Fruit fly (Drosophila melanogaster): ENCODE data around the gene CG32037.
A peak's percentile ranks its signal among the peaks of the same experiment; 100 is the strongest.

CG32037 gene

DNA sequence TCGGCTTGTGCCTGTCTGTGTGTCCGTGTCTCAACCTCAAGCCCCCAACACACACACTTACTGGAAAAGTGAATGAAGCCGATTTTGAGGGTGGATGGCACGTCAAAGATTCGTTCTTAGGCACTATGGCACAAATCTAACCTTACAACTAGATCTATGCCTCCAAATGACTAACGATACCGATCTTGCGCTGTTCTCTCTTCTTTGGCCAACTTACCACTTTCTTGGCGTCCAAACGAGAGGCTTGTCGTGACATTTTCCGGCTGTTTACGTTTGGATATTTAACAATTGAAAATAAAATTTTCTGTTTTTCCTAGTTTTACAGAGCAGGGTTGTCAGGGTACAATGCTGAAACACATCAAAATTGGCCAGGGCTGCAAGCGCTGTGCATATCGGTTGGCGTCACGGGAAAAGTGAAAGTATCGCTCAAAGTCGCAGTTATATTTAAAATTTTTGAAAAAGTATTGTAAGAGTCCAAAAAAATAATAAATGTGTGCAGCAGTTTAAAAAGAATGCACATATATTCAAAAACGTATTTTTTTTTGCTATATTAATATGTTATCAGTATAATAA lies 50.0 kb downstream of the CG32037 start, which contains the start of the genes Bet3 and Nf-YA (continued):
- TF ChIP-seq CG9437 (GFP tag; optimal IDR thresholded peaks at IDR 0.05), result no peak
- peak; percentile 38 for TF ChIP-seq sd (tag; optimal IDR thresholded peaks at IDR 0.05)
- peak; percentile 45 for TF ChIP-seq CG10366 (GFP tag; IDR thresholded peaks at IDR 0.05)
- TF ChIP-seq NFAT (GFP tag; IDR thresholded peaks at IDR 0.05), result peak; percentile 88
- TF ChIP-seq CG17328 (GFP tag; IDR thresholded peaks at IDR 0.05), result peak; percentile 31; the same call in 1 of the 2 replicates
- peak; percentile 82 for TF ChIP-seq CG15514 (GFP tag; optimal IDR thresholded peaks at IDR 0.05)
- peak; percentile 59; the same call in 1 of the 2 replicates for TF ChIP-seq CG6272 (GFP tag; IDR thresholded peaks at IDR 0.05)
- TF ChIP-seq Nf-YB (GFP tag; optimal IDR thresholded peaks at IDR 0.05), result no peak
- TF ChIP-seq otp (GFP tag; IDR thresholded peaks at IDR 0.05), result no peak
- no peak for TF ChIP-seq CG10321 (GFP tag; IDR thresholded peaks at IDR 0.05)
- peak; percentile 89 for TF ChIP-seq CG6791 (GFP tag; IDR thresholded peaks at IDR 0.05; ENCODE audit: partially characterized antibody)
- TF ChIP-seq CG12104 (GFP tag; optimal IDR thresholded peaks at IDR 0.05), result peak; percentile 30
- TF ChIP-seq unc-4 (GFP tag; IDR thresholded peaks at IDR 0.05; ENCODE audit: partially characterized antibody), result peak; percentile 86
- TF ChIP-seq CG7839 (tag; optimal IDR thresholded peaks at IDR 0.05), result peak; percentile 41
- TF ChIP-seq pfk (GFP tag; optimal IDR thresholded peaks at IDR 0.05), result no peak
- TF ChIP-seq Hr3 (GFP tag; optimal IDR thresholded peaks at IDR 0.05), result peak; percentile 50
- peak; percentile 35 for TF ChIP-seq nerfin-1 (tag; optimal IDR thresholded peaks at IDR 0.05)
- no peak; the same call in 1 of the 3 replicates for TF ChIP-seq ci (GFP tag; IDR thresholded peaks at IDR 0.05)
- no peak for TF ChIP-seq CG6854 (GFP tag; optimal IDR thresholded peaks at IDR 0.05)
- TF ChIP-seq nerfin-2 (GFP tag; IDR thresholded peaks at IDR 0.05; ENCODE audit: partially characterized antibody), result peak; percentile 72
- no peak for TF ChIP-seq Gsc (GFP tag; IDR thresholded peaks at IDR 0.05)
- TF ChIP-seq lbe (GFP tag; optimal IDR thresholded peaks at IDR 0.05), result peak; percentile 22
- peak; percentile 39 to 51 for TF ChIP-seq Pdp1 (GFP tag; optimal IDR thresholded peaks at IDR 0.05)
- TF ChIP-seq p53 (GFP tag; optimal IDR thresholded peaks at IDR 0.05), result peak; percentile 21
- TF ChIP-seq amos (GFP tag; IDR thresholded peaks at IDR 0.05; ENCODE audit: partially characterized antibody), result peak; percentile 91
- peak; percentile 89 for TF ChIP-seq bigmax (GFP tag; optimal IDR thresholded peaks at IDR 0.05)
- peak; percentile 74 for TF ChIP-seq ssp (GFP tag; IDR thresholded peaks at IDR 0.05)
- TF ChIP-seq CG18764 (GFP tag; optimal IDR thresholded peaks at IDR 0.05), result peak; percentile 6
- peak; percentile 8 for TF ChIP-seq CG10431 (GFP tag; optimal IDR thresholded peaks at IDR 0.05)
- TF ChIP-seq Rfx (GFP tag; IDR thresholded peaks at IDR 0.05), result peak; percentile 76
- peak; percentile 65 for TF ChIP-seq CG2712 (tag; optimal IDR thresholded peaks at IDR 0.05)
- TF ChIP-seq CG2202 (tag; optimal IDR thresholded peaks at IDR 0.05), result no peak
- no peak for TF ChIP-seq CG4328 (GFP tag; optimal IDR thresholded peaks at IDR 0.05)
- TF ChIP-seq CG15269 (tag; optimal IDR thresholded peaks at IDR 0.05), result peak; percentile 39
- TF ChIP-seq CTCF (GFP tag; optimal IDR thresholded peaks at IDR 0.05), result no peak
- TF ChIP-seq CG42726 (GFP tag; IDR thresholded peaks at IDR 0.05; ENCODE audit: partially characterized antibody), result peak; percentile 86
- TF ChIP-seq B-H1 (GFP tag; IDR thresholded peaks at IDR 0.05), result no peak; the same call in 2 of the 3 replicates
- peak; percentile 27 for TF ChIP-seq crc (GFP tag; optimal IDR thresholded peaks at IDR 0.05)
- TF ChIP-seq caup (GFP tag; optimal IDR thresholded peaks at IDR 0.05; ENCODE audit: severe bottlenecking), result peak; percentile 35
- no peak for TF ChIP-seq ab (GFP tag; optimal IDR thresholded peaks at IDR 0.05)
- no peak for TF ChIP-seq nau (GFP tag; optimal IDR thresholded peaks at IDR 0.05)
- no peak; the same call in 1 of the 2 replicates for TF ChIP-seq HLH3B (GFP tag; IDR thresholded peaks at IDR 0.05)
- TF ChIP-seq hth (optimal IDR thresholded peaks at IDR 0.05), result no peak
- TF ChIP-seq CG7372 (GFP tag; IDR thresholded peaks at IDR 0.05), result peak; percentile 60; the same call in 1 of the 2 replicates
- TF ChIP-seq Abd-B (GFP tag; optimal IDR thresholded peaks at IDR 0.05), result peak; percentile 88
- TF ChIP-seq Elba2 (GFP tag; optimal IDR thresholded peaks at IDR 0.05), result peak; percentile 7
- TF ChIP-seq CG4820 (GFP tag; optimal IDR thresholded peaks at IDR 0.05), result peak; percentile 14
- peak; percentile 59 for TF ChIP-seq CG14441 (GFP tag; IDR thresholded peaks at IDR 0.05)
- no peak for TF ChIP-seq Mad (GFP tag; optimal IDR thresholded peaks at IDR 0.05)
- TF ChIP-seq chif (GFP tag; optimal IDR thresholded peaks at IDR 0.05), result peak; percentile 10 to 57

Data from whole organism, embryonic.